Worm (Caenorhabditis elegans) whole organism, midembryonic: Measurements from ENCODE around the gene Y75B12A.2.

Experiments used
- T22C8.4 ChIP-seq: fragments of 200-800 bp; sonication (Bioruptor generic); IDR thresholded peaks from 2 replicates; pipeline ENCODE4 v1.3.6; 2022; ENCODE audit warnings: missing genetic modification characterization, missing compliant biosample characterization
- flt-1 ChIP-seq: fragments of 200-800 bp; sonication (Bioruptor generic); IDR thresholded peaks from 2 replicates; pipeline ENCODE4 v1.3.6; 2022; ENCODE audit warnings: missing genetic modification characterization, missing compliant biosample characterization
- med-1 ChIP-seq: sonication (generic microtip); optimal IDR thresholded peaks from 2 replicates; lab custom pipeline; 2017; ENCODE audit warnings: missing genetic modification characterization, mild to moderate bottlenecking, missing compliant biosample characterization, antibody characterized with exemption, missing genetic modification reagents; ENCODE audit not compliant: insufficient read depth
- ref-1 ChIP-seq: fragments of 200-800 bp; sonication (Bioruptor generic); conservative IDR thresholded peaks from 2 replicates; pipeline ENCODE4 v1.3.6; 2022; ENCODE audit warnings: missing genetic modification reagents, missing genetic modification characterization, missing compliant biosample characterization
- tab-1 ChIP-seq: fragments of 200-800 bp; sonication (Bioruptor generic); IDR thresholded peaks from 2 replicates; pipeline ENCODE4 v1.3.6; 2022; ENCODE audit warnings: missing genetic modification characterization, missing compliant biosample characterization
- ztf-23 ChIP-seq: fragments of 200-800 bp; sonication (Bioruptor generic); IDR thresholded peaks from 2 replicates; pipeline ENCODE4 v1.3.6; 2022; ENCODE audit warnings: missing genetic modification reagents, missing genetic modification characterization, missing compliant biosample characterization

DNA sequence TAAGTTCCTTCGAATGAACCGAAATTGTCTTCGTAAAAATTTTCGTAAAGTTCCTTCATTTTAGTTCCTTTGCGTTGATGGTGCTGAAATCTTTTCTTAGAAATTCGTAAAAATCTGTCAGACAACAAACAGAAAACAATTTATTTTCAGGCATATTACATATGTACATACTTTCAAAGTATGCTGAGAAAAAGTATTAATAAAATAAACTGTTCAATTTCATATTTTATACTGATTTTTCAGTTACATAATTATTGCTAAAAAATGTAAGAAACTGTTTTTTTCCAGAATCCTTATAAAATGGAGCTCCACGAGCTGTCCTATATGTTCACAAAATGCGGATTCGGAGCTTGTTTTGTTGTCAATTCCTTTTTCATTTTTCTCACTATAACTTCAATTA, 49.3 kb downstream of the Y75B12A.2 start, which contains the start of gene str-45:
- TF ChIP-seq T22C8.4 (GFP tag; lab: Robert Waterston, UW) = no peak
- TF ChIP-seq flt-1 = no peak
- TF ChIP-seq ref-1 = no peak
- TF ChIP-seq ztf-23 (GFP tag; lab: Robert Waterston, UW) = no peak
- TF ChIP-seq med-1 (GFP tag; lab: Kevin White, UChicago) = no peak
- TF ChIP-seq tab-1 (GFP tag; lab: Robert Waterston, UW) = no peak
